Fruit fly (Drosophila melanogaster) whole organism, larva: ENCODE results near the gene hiw.

ENCODE experiments used
- noc ChIP-seq: fragments of 200-800 bp; sonication (Bioruptor generic); optimal IDR thresholded peaks from 3 replicates; lab custom pipeline; 2019; ENCODE audit warnings: missing biosample characterization, mild to moderate bottlenecking, missing genetic modification characterization, moderate library complexity

hiw gene

DNA sequence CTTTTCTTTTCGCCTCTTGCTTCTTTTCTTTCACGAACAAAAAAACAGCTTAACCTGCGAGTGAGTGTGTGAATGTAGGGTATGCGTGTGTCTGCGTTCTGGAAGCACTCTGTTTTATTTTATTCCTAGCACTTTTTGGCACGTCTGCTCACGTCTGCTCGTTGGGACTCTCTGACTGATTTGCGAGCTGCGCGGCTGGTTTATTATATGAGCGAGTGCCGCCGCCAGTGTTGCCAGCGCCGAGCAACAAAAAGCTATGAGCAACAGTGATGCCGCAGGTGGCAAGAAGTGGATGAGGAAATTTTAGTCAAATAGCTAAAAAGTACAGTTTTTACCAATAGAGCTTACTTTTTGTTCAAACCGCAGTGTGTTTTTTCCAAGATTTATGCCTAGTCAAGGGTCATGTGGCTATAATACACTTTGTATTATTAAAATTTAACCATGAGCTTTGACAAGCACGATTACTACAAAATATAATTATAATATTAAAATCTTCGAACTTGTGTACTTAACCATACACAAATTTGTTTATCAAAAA lies 12.9 kb upstream of the hiw start, which contains the start of gene Lsd-2:
Lsd-2 (minus strand) TSS at position 183 of the 538 bp plus-strand sequence.
- TF ChIP-seq noc (tag; lab: Kevin White, UChicago) = no peak

DNA sequence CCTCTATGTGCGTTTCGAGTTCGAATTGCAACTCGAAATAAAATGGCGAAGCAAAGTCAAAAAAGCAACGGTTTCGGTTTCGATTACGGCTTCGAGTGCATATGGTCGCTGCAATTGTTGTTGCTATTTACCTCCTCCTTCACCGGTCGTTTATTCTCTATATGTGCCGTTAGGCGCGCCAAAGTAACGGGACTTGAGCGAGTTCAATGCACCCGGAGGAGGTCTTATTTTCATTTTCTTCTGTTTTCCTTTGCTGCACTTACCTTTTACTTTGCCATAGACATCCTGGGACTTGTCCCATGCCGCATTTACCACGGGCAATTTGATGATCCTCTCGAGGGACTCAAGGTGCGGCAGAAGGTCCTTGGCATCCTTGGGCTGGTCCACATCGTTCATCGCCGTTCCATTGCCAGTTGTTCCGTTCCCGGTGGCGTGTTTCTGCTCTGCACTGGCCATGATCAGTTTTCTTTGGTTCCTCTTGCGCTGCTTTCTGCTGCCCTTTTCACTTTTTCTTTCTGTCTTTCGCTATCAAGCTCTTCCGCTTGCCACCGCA lies 12.3 kb upstream of the hiw start:
- no peak for TF ChIP-seq noc (tag; lab: Kevin White, UChicago)

dm6 chrX:15074646-15075351 lies 11.6 kb upstream of the hiw start:
- peak; percentile 91 for TF ChIP-seq noc (tag; lab: Kevin White, UChicago)

dm6 chrX:15070811-15071479 lies 7.7 kb upstream of the hiw start:
- peak; percentile 68 for TF ChIP-seq noc (tag; lab: Kevin White, UChicago)

DNA sequence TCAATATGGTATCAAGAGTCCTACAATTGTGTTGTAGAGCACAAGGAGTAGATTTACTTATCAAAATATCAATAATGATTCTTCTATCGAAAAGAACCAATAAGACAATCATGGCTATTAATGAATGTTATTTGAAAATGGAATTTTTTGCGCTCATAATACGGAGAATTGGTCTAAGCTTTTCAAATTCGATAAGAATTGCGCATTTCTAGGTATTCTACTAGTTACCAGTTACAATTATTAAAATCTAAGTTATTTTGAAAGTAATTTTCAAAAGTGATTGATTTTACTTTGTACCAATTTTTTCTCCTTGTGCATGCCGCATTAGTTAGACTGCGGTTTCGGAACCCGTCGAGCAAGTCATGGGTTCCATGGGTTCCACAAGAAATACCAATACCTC lies 6.9 kb upstream of the hiw start:
- TF ChIP-seq noc (tag; lab: Kevin White, UChicago) = no peak

DNA sequence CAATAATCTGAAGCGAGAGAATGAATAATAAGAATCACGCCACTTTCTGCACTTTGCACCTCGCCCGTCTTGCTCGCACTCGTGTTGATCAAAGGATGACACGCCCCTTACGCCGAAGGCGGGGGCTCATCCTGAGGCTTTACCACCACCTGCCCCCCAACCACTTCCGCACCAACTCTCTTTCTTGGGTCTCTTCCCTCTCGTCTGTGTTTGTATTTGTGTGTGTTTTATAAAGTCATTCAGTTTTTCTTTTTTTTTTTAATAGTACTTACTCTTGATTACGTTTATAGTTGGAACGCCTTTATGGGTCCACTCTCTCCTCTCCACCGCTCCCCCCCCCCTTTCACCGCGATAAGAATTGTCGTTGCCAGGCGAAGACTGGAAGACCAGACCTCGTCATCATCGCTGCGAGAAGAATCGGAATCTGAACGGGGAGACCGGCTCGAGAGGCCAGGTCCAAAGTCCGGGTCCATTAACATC lies 6.2 kb upstream of the hiw start:
- peak; percentile 86 for TF ChIP-seq noc (tag; lab: Kevin White, UChicago)

DNA sequence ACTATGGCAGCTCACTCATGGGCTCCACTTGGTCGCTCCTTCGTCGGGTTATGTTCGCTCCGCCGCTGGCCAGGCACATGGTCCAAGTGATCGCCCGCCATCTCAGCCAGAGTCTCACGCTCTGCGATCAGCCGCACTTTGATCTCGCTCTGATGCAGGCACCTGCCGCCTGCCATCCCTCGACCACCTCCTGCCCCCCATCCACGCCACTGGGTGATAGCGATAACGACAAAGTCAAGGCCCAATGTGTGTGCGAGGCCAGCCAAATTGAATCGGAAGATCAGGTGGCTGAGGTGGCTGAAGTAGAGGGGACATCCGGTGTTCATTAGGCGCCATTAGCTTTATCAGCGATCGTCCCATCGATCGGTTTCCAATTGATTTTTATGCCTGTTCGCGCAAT lies 5.3 kb upstream of the hiw start:
- no peak for TF ChIP-seq noc (tag; lab: Kevin White, UChicago)

dm6 chrX:15066374-15067057 lies 3.3 kb upstream of the hiw start, which contains the start of the genes opm and dob:
TSS of gene opm (minus strand) at chrX:15066432.
TSS of gene dob (plus strand) at chrX:15067007.
- peak; percentile 15 for TF ChIP-seq noc (tag; lab: Kevin White, UChicago)

DNA sequence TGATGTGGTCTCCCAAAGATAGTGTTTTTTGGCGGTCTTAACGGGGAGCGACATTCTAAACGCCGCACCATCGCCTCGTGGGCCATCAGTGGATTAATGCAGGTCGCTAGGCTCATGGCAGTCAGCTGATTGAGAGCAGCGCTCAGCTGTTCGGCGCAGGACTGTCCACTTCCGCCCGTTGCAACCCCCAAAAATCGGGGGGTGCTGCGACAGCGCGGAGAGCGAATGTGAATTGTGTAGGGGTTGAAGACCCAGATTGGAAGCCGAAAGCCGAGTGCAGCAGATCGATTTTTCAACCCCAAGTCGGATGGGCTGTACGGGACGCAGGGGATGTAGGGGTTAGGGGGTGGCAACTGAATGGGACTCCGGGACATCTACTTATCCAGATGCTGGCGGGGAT lies 610 bp downstream of the hiw start:
- TF ChIP-seq noc (tag; lab: Kevin White, UChicago) = no peak

dm6 chrX:15048713-15049112 lies 14.5 kb downstream of the hiw start:
- TF ChIP-seq noc (tag; lab: Kevin White, UChicago) = peak; percentile 48

- no peak for TF ChIP-seq noc (tag; lab: Kevin White, UChicago)
Measured at dm6 chrX:15045608-15046007, 17.6 kb downstream of the hiw start.

DNA sequence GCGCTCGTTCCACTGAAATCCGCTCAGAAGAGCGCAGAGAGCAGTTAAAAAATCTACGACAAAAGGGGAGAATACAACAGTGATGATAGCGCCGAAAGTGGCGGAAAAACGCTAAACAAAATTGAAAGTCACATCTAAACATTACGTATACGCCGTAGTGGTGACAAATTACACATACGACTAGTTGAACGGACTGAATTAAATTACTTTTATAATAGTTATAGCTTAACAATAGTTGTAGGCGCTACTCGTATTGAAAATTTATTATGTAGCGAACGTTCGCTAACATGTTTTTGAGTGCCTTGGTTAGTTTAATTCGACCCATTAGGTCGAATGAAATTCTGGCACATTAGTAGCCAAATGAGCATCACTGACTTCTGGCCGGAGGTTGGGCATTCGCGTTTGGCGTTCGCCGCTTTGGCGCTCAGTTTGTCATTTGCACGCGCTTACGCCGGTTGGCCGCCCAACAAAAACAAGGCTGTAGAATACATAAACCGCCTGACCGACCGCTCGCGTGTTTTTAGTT lies 19.5 kb downstream of the hiw start, which contains the start of gene CG5541:
CG5541 (plus strand) TSS at position 424 of the 526 bp plus-strand sequence.
- TF ChIP-seq noc (tag; lab: Kevin White, UChicago) = peak; percentile 63

DNA sequence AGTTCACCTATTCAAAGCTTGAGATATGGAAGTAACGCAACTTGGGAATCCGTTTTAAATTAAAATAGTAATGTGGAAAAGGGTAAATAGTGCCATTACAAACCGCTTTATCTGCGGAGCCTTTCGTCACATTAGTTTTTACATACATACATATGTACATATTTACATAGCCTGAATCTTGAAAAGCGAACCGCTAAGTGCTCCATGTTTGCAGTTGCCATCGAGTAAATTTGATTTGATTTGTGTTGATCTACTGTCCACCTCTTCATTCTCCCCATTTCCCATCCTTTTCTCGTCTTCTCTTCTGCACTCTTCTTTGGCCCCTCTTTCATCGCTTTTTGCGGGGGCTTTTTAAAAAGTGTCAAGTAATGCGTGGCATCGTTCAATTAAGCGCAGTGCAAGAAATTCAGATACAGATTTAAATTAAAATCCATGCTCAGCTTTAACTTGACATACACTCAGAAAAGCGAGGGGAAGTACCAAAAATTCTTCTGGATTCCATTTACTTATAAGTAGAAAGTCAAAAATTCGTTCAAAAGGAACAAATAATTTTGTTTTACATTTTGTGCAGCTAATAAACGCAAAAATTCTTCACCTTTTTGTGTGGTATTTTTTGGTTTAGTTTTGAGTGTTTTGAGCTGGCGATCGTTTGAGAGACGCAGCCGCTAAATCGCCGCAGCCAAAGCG lies 20.1 kb downstream of the hiw start:
- TF ChIP-seq noc (tag; lab: Kevin White, UChicago) = no peak

dm6 chrX:15042499-15042898 lies 20.7 kb downstream of the hiw start:
- TF ChIP-seq noc (tag; lab: Kevin White, UChicago) = no peak

DNA sequence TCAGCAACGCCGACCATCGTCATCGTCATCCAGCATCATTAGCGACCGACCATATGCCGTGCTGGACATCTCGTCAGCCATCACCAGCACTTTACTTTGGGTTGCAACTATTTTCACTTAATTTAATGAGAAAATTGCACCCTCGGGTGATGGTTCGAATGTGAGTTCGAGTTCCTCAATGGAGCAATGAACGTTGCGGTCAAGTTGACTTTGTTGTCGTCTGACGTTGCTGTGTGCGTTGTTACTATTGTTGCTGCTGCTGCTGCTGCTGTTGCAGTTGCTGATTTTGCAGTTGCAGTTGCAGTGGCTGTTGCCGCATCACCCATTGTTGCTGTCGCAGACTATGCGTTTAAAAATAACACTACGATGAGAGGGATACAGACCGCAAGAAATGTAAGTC lies 33.4 kb downstream of the hiw start:
- TF ChIP-seq noc (tag; lab: Kevin White, UChicago) = no peak
